Worm (Caenorhabditis elegans) whole organism, early embryonic: Measurements from ENCODE around the gene sea-2.

Source experiments
- B0310.2 ChIP-seq: sonication (generic microtip); optimal IDR thresholded peaks from 2 replicates; lab custom pipeline; 2016; ENCODE audit warnings: mild to moderate bottlenecking, missing genetic modification characterization, missing compliant biosample characterization
- F13C5.2 ChIP-seq: sonication (generic microtip); optimal IDR thresholded peaks from 2 replicates; lab custom pipeline; 2017; ENCODE audit warnings: mild to moderate bottlenecking, missing genetic modification characterization, inconsistent platforms, missing compliant biosample characterization
- aly-1 ChIP-seq: sonication (generic microtip); optimal IDR thresholded peaks from 2 replicates; lab custom pipeline; 2016; ENCODE audit warnings: missing genetic modification characterization, missing compliant biosample characterization
- ama-1 ChIP-seq: fragments of 150-350 bp; optimal IDR thresholded peaks from 2 replicates; lab custom pipeline; 2014
- ceh-13 ChIP-seq: fragments of 200-800 bp; sonication (Bioruptor generic); optimal IDR thresholded peaks from 2 replicates; lab custom pipeline; 2018; ENCODE audit warnings: mild to moderate bottlenecking, missing genetic modification characterization, missing compliant biosample characterization
- ceh-36 ChIP-seq: sonication (generic microtip); optimal IDR thresholded peaks from 2 replicates; lab custom pipeline; 2016; ENCODE audit warnings: missing genetic modification characterization, inconsistent platforms, missing compliant biosample characterization
- ets-7 ChIP-seq: sonication (generic microtip); optimal IDR thresholded peaks from 2 replicates; lab custom pipeline; 2016; ENCODE audit warnings: missing genotype, missing genetic modification characterization, missing compliant biosample characterization
- flt-1 ChIP-seq: fragments of 200-800 bp; sonication (Bioruptor generic); IDR thresholded peaks from 2 replicates; pipeline ENCODE4 v1.3.6; 2022; ENCODE audit warnings: missing genetic modification characterization, missing compliant biosample characterization
- hmbx-1 ChIP-seq: sonication (generic microtip); optimal IDR thresholded peaks from 2 replicates; lab custom pipeline; 2016; ENCODE audit warnings: mild to moderate bottlenecking, missing genetic modification characterization, missing compliant biosample characterization
- hmg-4 ChIP-seq: fragments of 200-800 bp; sonication (Bioruptor generic); optimal IDR thresholded peaks from 2 replicates; lab custom pipeline; 2018; ENCODE audit warnings: mild to moderate bottlenecking, missing genetic modification characterization, missing compliant biosample characterization
- hnd-1 ChIP-seq: sonication (generic microtip); optimal IDR thresholded peaks from 2 replicates; lab custom pipeline; 2016; ENCODE audit warnings: missing genetic modification characterization, missing compliant biosample characterization
- pes-1 ChIP-seq: fragments of 200-800 bp; sonication (Bioruptor generic); IDR thresholded peaks from 2 replicates; pipeline ENCODE4 v1.3.6; 2022; ENCODE audit warnings: missing genetic modification reagents, missing genetic modification characterization, missing compliant biosample characterization
- scrt-1 ChIP-seq: fragments of 200-800 bp; sonication (Bioruptor generic); IDR thresholded peaks from 2 replicates; pipeline ENCODE4 v1.3.6; 2022; ENCODE audit warnings: missing genetic modification characterization, missing compliant biosample characterization
- sea-1 ChIP-seq: fragments of 200-800 bp; sonication (Bioruptor generic); conservative IDR thresholded peaks from 2 replicates; pipeline ENCODE4 v1.3.6; 2022; ENCODE audit warnings: missing genetic modification characterization, missing compliant biosample characterization
- tbx-11 ChIP-seq: fragments of 200-800 bp; sonication (Bioruptor generic); IDR thresholded peaks from 2 replicates; pipeline ENCODE4 v1.3.6; 2022; ENCODE audit warnings: missing genetic modification characterization, missing compliant biosample characterization
- tbx-37 ChIP-seq: fragments of 200-800 bp; sonication (Bioruptor generic); conservative IDR thresholded peaks from 2 replicates; pipeline ENCODE4 v1.3.6; 2022; ENCODE audit warnings: missing genetic modification reagents, missing genetic modification characterization, missing compliant biosample characterization
- tra-4 ChIP-seq: sonication (generic microtip); optimal IDR thresholded peaks from 2 replicates; lab custom pipeline; 2017; ENCODE audit warnings: missing genetic modification characterization, missing compliant biosample characterization

The sea-2 gene

DNA sequence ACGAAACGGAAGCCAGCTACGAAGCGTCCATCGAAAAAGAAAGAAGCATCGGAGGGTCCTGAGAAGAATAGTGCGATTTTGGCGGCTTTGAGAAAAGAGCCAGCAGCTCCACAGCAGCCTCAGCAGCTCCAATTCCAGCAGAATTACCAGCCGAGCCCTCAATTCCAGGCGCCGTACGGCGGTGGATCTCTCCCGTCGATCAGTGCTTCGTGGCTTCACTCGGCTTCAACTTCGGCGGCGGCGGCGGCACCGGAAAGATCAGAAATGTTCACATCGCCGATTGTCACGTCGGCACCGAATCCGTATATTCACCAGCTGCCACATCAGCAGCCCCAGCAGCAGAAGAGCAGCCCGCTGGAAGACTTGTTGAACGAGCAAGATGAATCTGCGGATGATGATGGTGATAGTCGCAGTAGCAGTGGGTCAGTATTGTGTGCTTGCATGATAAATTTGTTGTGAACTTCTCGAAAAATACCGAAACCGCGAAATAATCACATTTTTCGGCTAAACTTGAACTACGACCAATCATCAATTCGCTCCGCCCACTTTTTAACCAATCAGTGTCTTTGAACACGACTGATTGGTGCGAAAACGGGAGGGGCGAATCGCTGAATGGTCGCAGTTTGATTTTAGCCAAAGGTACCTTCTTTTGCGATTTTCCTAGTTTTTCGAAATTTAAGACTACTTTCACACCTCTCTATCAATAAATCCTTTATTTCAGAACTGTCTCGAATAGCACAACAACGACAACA lies 15.7 kb downstream of the sea-2 start:
- TF ChIP-seq ets-7 = no peak
- TF ChIP-seq tra-4 (tag; lab: Kevin White, UChicago) = no peak
- no peak for TF ChIP-seq ama-1
- no peak for TF ChIP-seq flt-1 (GFP tag; lab: Robert Waterston, UW)
- TF ChIP-seq tbx-11 (GFP tag; lab: Robert Waterston, UW) = no peak

DNA sequence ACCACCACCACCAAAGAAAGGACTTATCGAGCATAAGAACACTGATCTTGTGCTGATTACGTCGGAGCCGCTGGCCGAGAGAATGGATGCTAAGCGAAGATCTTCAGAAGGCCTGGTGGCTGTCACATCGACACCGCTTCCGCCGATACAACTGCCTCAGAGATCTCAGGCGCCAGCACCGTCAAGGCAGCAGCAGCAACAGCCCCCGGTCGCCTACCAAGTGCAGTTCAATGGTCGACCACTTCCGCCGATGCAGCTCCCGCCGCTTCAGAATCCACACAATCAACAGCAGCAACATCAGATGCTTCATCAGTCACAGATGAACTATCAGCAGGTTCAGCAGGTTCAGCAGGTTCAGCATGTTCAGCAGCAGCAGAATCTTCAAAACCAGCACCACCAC lies 16.9 kb downstream of the sea-2 start:
- TF ChIP-seq F13C5.2 (tag; lab: Kevin White, UChicago) (no peak), ceh-36 (tag; lab: Kevin White, UChicago) (no peak), flt-1 (GFP tag; lab: Robert Waterston, UW) (no peak), sea-1 (no peak), tbx-11 (GFP tag; lab: Robert Waterston, UW) (no peak), hmbx-1 (tag; lab: Kevin White, UChicago) (no peak)

DNA sequence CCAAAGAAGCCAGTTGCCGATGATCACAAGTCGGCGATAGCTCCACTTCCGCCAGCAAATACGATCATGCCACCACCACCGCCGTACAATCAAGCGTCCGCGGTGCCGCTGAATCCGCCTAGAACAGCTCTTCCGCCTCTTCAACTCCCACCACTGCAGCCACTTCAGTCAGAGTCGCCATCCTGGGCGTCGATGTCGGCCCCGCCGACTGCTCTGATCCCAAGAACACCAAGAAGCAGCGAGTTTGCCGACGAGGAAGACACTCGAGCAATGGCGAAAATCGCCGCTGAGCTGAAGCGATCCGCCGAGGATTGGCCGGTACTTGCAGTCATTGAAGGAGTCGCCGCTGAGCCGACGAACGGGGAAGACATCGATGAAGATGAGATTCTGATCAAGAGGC lies 17.9 kb downstream of the sea-2 start:
- peak; percentile 39; the same call in 1 of the 2 replicates for TF ChIP-seq pes-1
- TF ChIP-seq ets-7 = no peak

DNA sequence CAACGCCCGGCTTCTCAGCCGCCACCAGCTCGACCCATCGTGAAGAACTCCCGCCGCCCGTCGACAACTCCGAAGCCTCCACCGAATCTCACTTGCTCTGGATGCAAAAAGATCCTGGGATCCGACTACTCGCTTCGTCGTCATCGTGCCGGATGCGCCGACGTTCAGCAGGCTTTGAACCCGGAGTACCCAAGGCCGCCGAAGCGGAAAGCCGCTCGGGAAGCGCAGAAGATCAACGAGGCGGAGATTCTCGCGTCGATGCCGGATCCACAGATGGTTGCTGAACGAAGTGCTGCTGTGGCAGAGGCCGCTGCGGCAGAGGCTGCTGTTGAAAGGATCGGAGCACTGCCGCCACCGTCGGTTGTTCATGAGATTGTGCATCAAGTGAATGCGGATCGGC lies 18.6 kb downstream of the sea-2 start:
- TF ChIP-seq tbx-11 (GFP tag; lab: Robert Waterston, UW) (no peak), hmg-4 (GFP tag; lab: Kevin White, UChicago) (no peak), tbx-37 (GFP tag; lab: Robert Waterston, UW) (0 out of 2 replicates have a peak, but pooled peaks have one; percentile 12), F13C5.2 (tag; lab: Kevin White, UChicago) (no peak), ceh-36 (tag; lab: Kevin White, UChicago) (no peak), aly-1 (tag; lab: Kevin White, UChicago) (peak; percentile 41)

DNA sequence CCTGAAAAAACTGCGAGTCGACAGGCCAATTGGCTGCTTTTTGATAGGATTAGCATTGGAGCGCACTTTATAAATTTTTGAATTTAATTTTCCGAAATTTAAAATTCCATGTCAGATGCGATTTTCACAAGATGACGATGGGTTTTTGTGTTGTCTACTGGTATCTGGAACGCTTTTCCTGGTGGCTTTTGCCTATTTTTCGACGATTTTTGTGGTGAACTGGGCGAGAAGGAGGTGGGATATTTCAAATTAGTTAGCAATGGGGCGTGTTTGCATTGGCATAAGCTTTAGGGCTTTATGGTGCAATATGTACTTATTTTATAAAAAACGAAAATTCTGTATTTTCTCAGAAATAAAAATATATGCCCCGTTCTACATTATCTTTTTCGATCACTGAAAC lies 22.0 kb downstream of the sea-2 start, which contains the start of gene K10G6.9:
K10G6.9 (plus strand) TSS at position 110 of the 400 bp plus-strand sequence.
- no peak for TF ChIP-seq flt-1 (GFP tag; lab: Robert Waterston, UW)
- TF ChIP-seq F13C5.2 (tag; lab: Kevin White, UChicago) = no peak
- TF ChIP-seq ama-1 = no peak
- no peak for TF ChIP-seq ets-7
- TF ChIP-seq tbx-11 (GFP tag; lab: Robert Waterston, UW) = no peak
- TF ChIP-seq aly-1 (tag; lab: Kevin White, UChicago) = no peak
- TF ChIP-seq hmg-4 (GFP tag; lab: Kevin White, UChicago) = no peak
- TF ChIP-seq hnd-1 (tag; lab: Kevin White, UChicago) = no peak
- TF ChIP-seq tra-4 (tag; lab: Kevin White, UChicago) = no peak
- TF ChIP-seq ceh-36 (tag; lab: Kevin White, UChicago) = no peak
- TF ChIP-seq pes-1 = no peak
- no peak for TF ChIP-seq scrt-1 (GFP tag; lab: Robert Waterston, UW)
- TF ChIP-seq B0310.2 (tag; lab: Kevin White, UChicago) = no peak
- no peak for TF ChIP-seq hmbx-1 (tag; lab: Kevin White, UChicago)
- no peak for TF ChIP-seq sea-1
- TF ChIP-seq ceh-13 (GFP tag; lab: Kevin White, UChicago) = no peak
- TF ChIP-seq tbx-37 (GFP tag; lab: Robert Waterston, UW) = no peak

DNA sequence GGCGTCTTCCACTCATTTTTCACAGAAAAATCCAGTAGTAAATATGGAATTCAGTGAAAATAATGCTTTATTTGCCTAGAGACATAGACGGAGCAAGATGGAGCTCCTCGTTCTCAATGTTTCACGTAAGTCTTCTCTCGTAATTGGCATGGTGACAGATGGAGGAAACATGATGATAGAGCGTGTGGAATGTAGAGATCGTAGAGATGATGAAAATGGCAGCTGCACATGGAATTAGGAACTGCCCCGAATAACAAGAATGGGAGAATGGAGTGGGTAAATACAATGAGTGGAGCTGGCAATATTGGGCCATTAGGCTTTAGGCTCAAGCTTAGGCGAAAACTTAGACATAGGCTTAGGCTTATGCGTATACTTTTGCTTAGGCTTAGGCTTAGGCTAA lies 24.8 kb downstream of the sea-2 start, which contains the start of gene cank-26:
cank-26 (minus strand) TSS at position 113 of the 400 bp plus-strand sequence.
- TF ChIP-seq hmg-4 (GFP tag; lab: Kevin White, UChicago) (no peak), sea-1 (no peak), scrt-1 (GFP tag; lab: Robert Waterston, UW) (no peak), hmbx-1 (tag; lab: Kevin White, UChicago) (no peak), ceh-36 (tag; lab: Kevin White, UChicago) (no peak)

DNA sequence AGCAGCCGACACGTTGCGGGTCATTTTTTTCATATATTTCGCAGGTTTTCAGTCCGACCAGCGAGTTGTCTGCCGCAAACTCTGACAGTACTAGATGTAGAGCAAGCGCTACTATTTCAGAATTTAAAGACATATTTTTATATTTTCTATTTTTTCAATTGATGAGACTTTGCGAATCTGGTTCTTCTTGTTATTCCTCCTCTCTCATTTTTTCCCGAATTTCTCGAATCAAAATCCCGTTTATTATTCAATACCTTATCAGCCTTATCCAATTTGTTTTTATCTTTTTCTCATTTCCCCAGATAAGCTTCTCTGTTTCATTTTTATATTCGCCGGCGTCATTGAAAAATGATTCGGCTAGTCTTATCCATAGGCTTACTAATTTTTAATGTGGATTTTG lies 25.8 kb downstream of the sea-2 start, which contains the start of gene dos-2:
dos-2 (plus strand) TSS at position 301 of the 400 bp plus-strand sequence.
- TF ChIP-seq ceh-36 (tag; lab: Kevin White, UChicago) (no peak), tbx-11 (GFP tag; lab: Robert Waterston, UW) (no peak), F13C5.2 (tag; lab: Kevin White, UChicago) (no peak), flt-1 (GFP tag; lab: Robert Waterston, UW) (no peak), hnd-1 (tag; lab: Kevin White, UChicago) (no peak), hmg-4 (GFP tag; lab: Kevin White, UChicago) (no peak), sea-1 (no peak), tbx-37 (GFP tag; lab: Robert Waterston, UW) (no peak), ama-1 (no peak), pes-1 (no peak), hmbx-1 (tag; lab: Kevin White, UChicago) (no peak), ceh-13 (GFP tag; lab: Kevin White, UChicago) (no peak), tra-4 (tag; lab: Kevin White, UChicago) (no peak), B0310.2 (tag; lab: Kevin White, UChicago) (no peak), scrt-1 (GFP tag; lab: Robert Waterston, UW) (no peak), aly-1 (tag; lab: Kevin White, UChicago) (no peak), ets-7 (no peak)

DNA sequence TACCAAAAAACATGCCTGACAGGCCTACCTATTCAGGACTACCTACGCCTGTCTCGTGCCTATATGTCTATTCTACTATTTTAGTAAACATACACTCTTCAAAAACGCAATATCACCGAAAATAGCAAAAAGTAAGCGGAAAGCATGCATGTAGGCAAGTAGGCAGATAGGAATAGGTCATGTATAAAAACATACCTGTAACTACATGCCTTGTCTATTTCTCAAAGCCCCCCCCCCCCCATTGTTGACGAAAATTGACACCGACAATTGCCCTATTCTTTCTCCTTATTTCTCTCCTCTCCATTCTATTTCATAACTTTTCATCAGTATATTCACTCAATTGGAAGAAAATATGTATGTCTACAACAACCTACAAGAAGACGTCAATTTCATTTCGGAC lies 28.0 kb downstream of the sea-2 start:
- no peak for TF ChIP-seq tbx-11 (GFP tag; lab: Robert Waterston, UW)
- TF ChIP-seq tbx-37 (GFP tag; lab: Robert Waterston, UW) = no peak
- no peak for TF ChIP-seq ceh-13 (GFP tag; lab: Kevin White, UChicago)
- no peak for TF ChIP-seq F13C5.2 (tag; lab: Kevin White, UChicago)
- TF ChIP-seq sea-1 = no peak
- no peak for TF ChIP-seq flt-1 (GFP tag; lab: Robert Waterston, UW)
- TF ChIP-seq hmg-4 (GFP tag; lab: Kevin White, UChicago) = no peak
- no peak for TF ChIP-seq ceh-36 (tag; lab: Kevin White, UChicago)
- no peak for TF ChIP-seq hnd-1 (tag; lab: Kevin White, UChicago)
- TF ChIP-seq tra-4 (tag; lab: Kevin White, UChicago) = no peak
- no peak for TF ChIP-seq hmbx-1 (tag; lab: Kevin White, UChicago)
- no peak for TF ChIP-seq aly-1 (tag; lab: Kevin White, UChicago)
- no peak for TF ChIP-seq pes-1
